Worm (Caenorhabditis elegans) whole organism, young adult: Measurements from ENCODE around the gene nhr-171.

Source experiments
- ama-1 ChIP-seq, 3 experiments: fragments of 150-350 bp in 1 of 3; sonication (generic microtip) in 2 of 3; optimal IDR thresholded peaks; 2 replicates each; lab custom pipeline; 2014 to 2018; ENCODE audit warnings: missing biosample characterization in 2 of 3, missing genetic modification characterization in 2 of 3, missing genetic modification reagents in 2 of 3
- attf-3 ChIP-seq: fragments of 200-800 bp; sonication (Bioruptor generic); conservative IDR thresholded peaks from 2 replicates; pipeline ENCODE4 v1.3.6; 2022; ENCODE audit warnings: missing genetic modification reagents, missing genetic modification characterization, missing compliant biosample characterization
- dox-1 ChIP-seq: fragments of 200-800 bp; sonication (Bioruptor generic); IDR thresholded peaks from 2 replicates; pipeline ENCODE4 v1.3.6; 2022; ENCODE audit warnings: missing genetic modification reagents, missing genetic modification characterization, missing compliant biosample characterization
- ets-4 ChIP-seq: fragments of 200-800 bp; sonication (Bioruptor generic); optimal IDR thresholded peaks from 2 replicates; lab custom pipeline; 2018; ENCODE audit warnings: mild to moderate bottlenecking, missing genetic modification characterization, missing compliant biosample characterization
- mcd-1 ChIP-seq: fragments of 200-800 bp; sonication (Bioruptor generic); IDR thresholded peaks from 2 replicates; pipeline ENCODE4 v1.3.6; 2022; ENCODE audit warnings: missing genetic modification reagents, missing genetic modification characterization, missing compliant biosample characterization
- mel-28 ChIP-seq: sonication (generic microtip); optimal IDR thresholded peaks from 2 replicates; lab custom pipeline; 2016; ENCODE audit warnings: borderline replicate concordance, mild to moderate bottlenecking, missing genetic modification characterization, missing compliant biosample characterization
- nfya-1 ChIP-seq: sonication (generic microtip); optimal IDR thresholded peaks from 2 replicates; lab custom pipeline; 2017; ENCODE audit warnings: antibody characterized with exemption, missing compliant biosample characterization, missing genetic modification characterization, borderline replicate concordance; ENCODE audit not compliant: insufficient read depth
- nfya-2 ChIP-seq: fragments of 200-800 bp; sonication (Bioruptor generic); IDR thresholded peaks from 2 replicates; pipeline ENCODE4 v1.3.6; 2022; ENCODE audit warnings: missing genetic modification reagents, missing genetic modification characterization, missing compliant biosample characterization
- snpc-4 ChIP-seq, 5 experiments: fragments of 150-350 bp in 1 of 5; sonication (generic microtip) in 4 of 5; optimal IDR thresholded peaks; 2 replicates each; lab custom pipeline; 2014 to 2018; ENCODE audit warnings: missing genetic modification characterization in 5 of 5, missing biosample characterization in 3 of 5, antibody characterized with exemption in 2 of 5, mild to moderate bottlenecking in 2 of 5, missing compliant biosample characterization in 2 of 5, missing genotype in 2 of 5, moderate library complexity in 2 of 5, missing genetic modification reagents in 1 of 5
- ztf-22 ChIP-seq: fragments of 200-800 bp; sonication (Bioruptor generic); optimal IDR thresholded peaks from 2 replicates; lab custom pipeline; 2018; ENCODE audit warnings: mild to moderate bottlenecking, missing genetic modification characterization, moderate library complexity, missing compliant biosample characterization

ce11 chrV:7551821-7552220 lies 40.3 kb downstream of the nhr-171 start, which contains the start of gene F19F10.3:
- TF ChIP-seq ama-1 (optimal IDR thresholded peaks at IDR 0.05; lab: Kevin White, UChicago), result no peak
- TF ChIP-seq ama-1 (GFP tag; optimal IDR thresholded peaks at IDR 0.05; lab: Kevin White, UChicago), result no peak
- TF ChIP-seq dox-1 (GFP tag; lab: Robert Waterston, UW), result no peak
- TF ChIP-seq nfya-2 (GFP tag; lab: Robert Waterston, UW), result no peak
- no peak for TF ChIP-seq snpc-4 (GFP tag; optimal IDR thresholded peaks at IDR 0.05; lab: Kevin White, UChicago)
- TF ChIP-seq snpc-4 (tag; optimal IDR thresholded peaks at IDR 0.05; lab: Kevin White, UChicago), result no peak
- TF ChIP-seq ztf-22 (GFP tag; lab: Kevin White, UChicago), result no peak
- no peak for TF ChIP-seq nfya-1
- TF ChIP-seq ets-4 (GFP tag; lab: Kevin White, UChicago), result no peak
- no peak for TF ChIP-seq attf-3 (GFP tag; lab: Robert Waterston, UW)
- TF ChIP-seq mel-28 (tag; lab: Kevin White, UChicago), result no peak
- TF ChIP-seq mcd-1 (GFP tag; lab: Robert Waterston, UW), result no peak
